Fruit fly (Drosophila melanogaster): ENCODE data around the gene HGTX.

HGTX gene

dm6 chr3L:14544987-14545943 is 54.1 kb downstream of the HGTX start (continued):
- peak; percentile 19 for TF ChIP-seq abd-A (tag; optimal IDR thresholded peaks at IDR 0.05)
- TF ChIP-seq hkb (optimal IDR thresholded peaks at IDR 0.05): no peak
- no peak; the same call in 1 of the 2 replicates for TF ChIP-seq hkb (GFP tag; IDR thresholded peaks at IDR 0.05)
- TF ChIP-seq Sry-β (GFP tag; optimal IDR thresholded peaks at IDR 0.05): no peak
- TF ChIP-seq CG32767 (GFP tag; IDR thresholded peaks at IDR 0.05): no peak
- TF ChIP-seq zfh2 (GFP tag; optimal IDR thresholded peaks at IDR 0.05): no peak
- no peak for TF ChIP-seq sr (GFP tag; IDR thresholded peaks at IDR 0.05)
- TF ChIP-seq CG11456 (GFP tag; IDR thresholded peaks at IDR 0.05): no peak
- no peak for TF ChIP-seq CG4707 (GFP tag; optimal IDR thresholded peaks at IDR 0.05)
- TF ChIP-seq CG7271 (tag; optimal IDR thresholded peaks at IDR 0.05): no peak
- no peak for TF ChIP-seq CG17612 (GFP tag; IDR thresholded peaks at IDR 0.05)
- TF ChIP-seq sens-2 (GFP tag; IDR thresholded peaks at IDR 0.05): no peak
- no peak for TF ChIP-seq CG14050 (GFP tag; IDR thresholded peaks at IDR 0.05)
- TF ChIP-seq row (GFP tag; IDR thresholded peaks at IDR 0.05): peak; percentile 60
- no peak for TF ChIP-seq CG14667 (GFP tag; IDR thresholded peaks at IDR 0.05)
- TF ChIP-seq chinmo (GFP tag; IDR thresholded peaks at IDR 0.05; ENCODE audit: partially characterized antibody): 0 out of 4 replicates have a peak, but pooled peaks have one; percentile 57
- no peak for TF ChIP-seq fu2 (GFP tag; optimal IDR thresholded peaks at IDR 0.05)
- TF ChIP-seq CG12769 (tag; optimal IDR thresholded peaks at IDR 0.05): peak; percentile 36
- no peak; the same call in 1 of the 2 replicates for TF ChIP-seq CG14014 (GFP tag; IDR thresholded peaks at IDR 0.05)
- TF ChIP-seq trem (tag; optimal IDR thresholded peaks at IDR 0.05): peak; percentile 27
- no peak for TF ChIP-seq CG4617 (GFP tag; optimal IDR thresholded peaks at IDR 0.05; ENCODE audit: borderline replicate concordance)
- TF ChIP-seq unc-4 (GFP tag; IDR thresholded peaks at IDR 0.05; ENCODE audit: partially characterized antibody): no peak
- TF ChIP-seq dati (GFP tag; IDR thresholded peaks at IDR 0.05): no peak
- no peak for TF ChIP-seq CG17328 (GFP tag; IDR thresholded peaks at IDR 0.05)
- no peak for TF ChIP-seq al (GFP tag; IDR thresholded peaks at IDR 0.05)
- TF ChIP-seq Mad (GFP tag; optimal IDR thresholded peaks at IDR 0.05): no peak
- TF ChIP-seq ewg (GFP tag; optimal IDR thresholded peaks at IDR 0.05): peak; percentile 31
- TF ChIP-seq unpg (GFP tag; optimal IDR thresholded peaks at IDR 0.05): peak; percentile 41
- TF ChIP-seq CG8290 (GFP tag; optimal IDR thresholded peaks at IDR 0.05): peak; percentile 15
- TF ChIP-seq CG8290 (tag; optimal IDR thresholded peaks at IDR 0.05): peak in 1 of 2 experiments; percentile 23
- no peak for TF ChIP-seq NC2α (GFP tag; optimal IDR thresholded peaks at IDR 0.05)
- no peak for TF ChIP-seq Poxn (GFP tag; IDR thresholded peaks at IDR 0.05)
- peak; percentile 11 for TF ChIP-seq CG13624 (GFP tag; optimal IDR thresholded peaks at IDR 0.05)
- TF ChIP-seq CG12942 (GFP tag; optimal IDR thresholded peaks at IDR 0.05): no peak
- TF ChIP-seq CG10366 (GFP tag; IDR thresholded peaks at IDR 0.05): peak; percentile 31; the same call in 1 of the 2 replicates
- peak; percentile 53 for TF ChIP-seq CG10209 (GFP tag; optimal IDR thresholded peaks at IDR 0.05)
- no peak for TF ChIP-seq Dp (GFP tag; optimal IDR thresholded peaks at IDR 0.05)
- TF ChIP-seq CG14441 (GFP tag; IDR thresholded peaks at IDR 0.05): peak; percentile 39; the same call in 1 of the 2 replicates
- no peak for TF ChIP-seq pita (GFP tag; optimal IDR thresholded peaks at IDR 0.05)
- TF ChIP-seq CG18011 (GFP tag; optimal IDR thresholded peaks at IDR 0.05): no peak
- peak; percentile 97 for TF ChIP-seq CG7987 (GFP tag; optimal IDR thresholded peaks at IDR 0.05)
- TF ChIP-seq CG1024 (GFP tag; IDR thresholded peaks at IDR 0.05): no peak
- TF ChIP-seq vfl (GFP tag; optimal IDR thresholded peaks at IDR 0.05): no peak
- no peak for TF ChIP-seq Hr39 (optimal IDR thresholded peaks at IDR 0.05)
- peak; percentile 24 for TF ChIP-seq CG10543 (GFP tag; optimal IDR thresholded peaks at IDR 0.05)
- peak; percentile 6 for TF ChIP-seq CG13775 (GFP tag; optimal IDR thresholded peaks at IDR 0.05)
- peak; percentile 46 for TF ChIP-seq CG12071 (GFP tag; optimal IDR thresholded peaks at IDR 0.05)
- TF ChIP-seq HmgD (GFP tag; optimal IDR thresholded peaks at IDR 0.05): no peak
- TF ChIP-seq az2 (GFP tag; optimal IDR thresholded peaks at IDR 0.05): peak; percentile 47
- peak; percentile 20 for TF ChIP-seq nerfin-1 (tag; optimal IDR thresholded peaks at IDR 0.05)
